Worm (Caenorhabditis elegans) whole organism, late embryonic: ENCODE measurements around the gene W09G12.8.

Experiments
- K02D7.2 ChIP-seq: sonication (generic microtip); optimal IDR thresholded peaks from 2 replicates; lab custom pipeline; 2017; ENCODE audit warnings: mild to moderate bottlenecking, missing genetic modification characterization, missing compliant biosample characterization
- ceh-18 ChIP-seq: sonication (generic microtip); optimal IDR thresholded peaks from 2 replicates; lab custom pipeline; 2016; ENCODE audit warnings: missing genetic modification characterization, missing compliant biosample characterization
- elt-2 ChIP-seq: sonication (generic microtip); optimal IDR thresholded peaks from 2 replicates; lab custom pipeline; 2016; ENCODE audit warnings: missing genetic modification reagents, missing genetic modification characterization, missing compliant biosample characterization
- fkh-10 ChIP-seq: fragments of 150-350 bp; optimal IDR thresholded peaks from 2 replicates; lab custom pipeline; 2014; ENCODE audit warnings: missing biosample characterization, missing genetic modification reagents, missing genetic modification characterization
- fkh-6 ChIP-seq: sonication (generic microtip); optimal IDR thresholded peaks from 2 replicates; lab custom pipeline; 2016; ENCODE audit warnings: missing genetic modification characterization, missing compliant biosample characterization
- hlh-13 ChIP-seq: fragments of 200-800 bp; sonication (Bioruptor generic); optimal IDR thresholded peaks from 2 replicates; lab custom pipeline; 2018; ENCODE audit warnings: mild to moderate bottlenecking, missing genetic modification characterization, missing compliant biosample characterization
- hlh-8 ChIP-seq: sonication (generic microtip); optimal IDR thresholded peaks from 2 replicates; lab custom pipeline; 2016; ENCODE audit warnings: missing genotype, missing genetic modification characterization, missing compliant biosample characterization
- lin-11 ChIP-seq: fragments of 200-800 bp; sonication (Bioruptor generic); optimal IDR thresholded peaks from 2 replicates; lab custom pipeline; 2018; ENCODE audit warnings: mild to moderate bottlenecking, missing genetic modification characterization, missing compliant biosample characterization
- mec-3 ChIP-seq: sonication (generic microtip); optimal IDR thresholded peaks from 2 replicates; lab custom pipeline; 2016; ENCODE audit warnings: borderline replicate concordance, missing genetic modification characterization, missing compliant biosample characterization
- nfya-1 ChIP-seq: sonication (generic microtip); optimal IDR thresholded peaks from 2 replicates; lab custom pipeline; 2017; ENCODE audit warnings: missing genetic modification characterization, mild to moderate bottlenecking, missing compliant biosample characterization, antibody characterized with exemption, moderate library complexity
- nhr-11 ChIP-seq: fragments of 150-350 bp; optimal IDR thresholded peaks from 2 replicates; lab custom pipeline; 2014; ENCODE audit warnings: missing biosample characterization, missing genetic modification characterization
- sox-4 ChIP-seq: sonication (generic microtip); optimal IDR thresholded peaks from 2 replicates; lab custom pipeline; 2017; ENCODE audit warnings: mild to moderate bottlenecking, missing genetic modification characterization, inconsistent platforms, missing compliant biosample characterization
- tbx-2 ChIP-seq: sonication (generic microtip); optimal IDR thresholded peaks from 2 replicates; lab custom pipeline; 2016; ENCODE audit warnings: missing genetic modification characterization, missing compliant biosample characterization
- ztf-16 ChIP-seq: sonication (generic microtip); optimal IDR thresholded peaks from 2 replicates; lab custom pipeline; 2017; ENCODE audit warnings: missing genetic modification characterization, missing compliant biosample characterization

- TF ChIP-seq sox-4 (tag; lab: Kevin White, UChicago), result no peak
- no peak for TF ChIP-seq K02D7.2 (tag; lab: Kevin White, UChicago)
- TF ChIP-seq mec-3, result no peak
- TF ChIP-seq fkh-10 (GFP tag; lab: Kevin White, UChicago), result no peak
- TF ChIP-seq nfya-1 (tag; lab: Kevin White, UChicago), result no peak
- TF ChIP-seq elt-2 (tag; lab: Kevin White, UChicago), result no peak
- no peak for TF ChIP-seq ztf-16 (tag; lab: Kevin White, UChicago)
- no peak for TF ChIP-seq nhr-11 (tag; lab: Kevin White, UChicago)
- TF ChIP-seq lin-11 (tag; lab: Kevin White, UChicago), result no peak
- TF ChIP-seq hlh-8, result no peak
- TF ChIP-seq hlh-13, result no peak
- TF ChIP-seq fkh-6, result no peak
- TF ChIP-seq ceh-18 (tag; lab: Kevin White, UChicago), result no peak
- no peak for TF ChIP-seq tbx-2 (tag; lab: Kevin White, UChicago)
Observed at ce11 chrIV:1204870-1205269, 21.1 kb upstream of the W09G12.8 start, which contains the start of gene dsl-2.
